Fruit fly (Drosophila melanogaster) whole organism: ENCODE data around the gene CG7611.
A peak's percentile ranks its signal among the peaks of the same experiment; 100 is the strongest.

Experiments used
- CG8478 ChIP-seq: fragments of >200 bp; optimal IDR thresholded peaks from 2 replicates; lab custom pipeline; 2018; ENCODE audit warnings: inconsistent platforms
- Dll ChIP-seq: fragments of >200 bp; optimal IDR thresholded peaks from 2 replicates; lab custom pipeline; 2017
- EcR ChIP-seq, 2 experiments: fragments of >200 bp; optimal IDR thresholded peaks; 2 replicates each; lab custom pipeline; 2017; ENCODE audit warnings: missing biosample characterization in 2 of 2, missing genetic modification characterization in 2 of 2, missing genetic modification reagents in 2 of 2
- pan ChIP-seq: fragments of >200 bp; optimal IDR thresholded peaks from 2 replicates; lab custom pipeline; 2017
- psq ChIP-seq: fragments of >200 bp; optimal IDR thresholded peaks from 2 replicates; lab custom pipeline; 2017
- usp ChIP-seq: fragments of >200 bp; optimal IDR thresholded peaks from 2 replicates; lab custom pipeline; 2017; ENCODE audit warnings: missing biosample characterization, missing genetic modification characterization, mixed read lengths

Gene CG7611

dm6 chr3L:21501928-21502327, 21.1 kb upstream of the CG7611 start:
- no peak for TF ChIP-seq CG8478 (lab: Kevin White, UChicago)
- TF ChIP-seq Dll (lab: Kevin White, UChicago), result no peak
- no peak for TF ChIP-seq pan (lab: Kevin White, UChicago)
- no peak for TF ChIP-seq EcR (GFP tag; optimal IDR thresholded peaks at IDR 0.05; lab: Kevin White, UChicago)
- TF ChIP-seq psq (lab: Kevin White, UChicago), result no peak
- TF ChIP-seq usp, result no peak

- no peak for TF ChIP-seq usp
- TF ChIP-seq pan (lab: Kevin White, UChicago), result no peak
- no peak for TF ChIP-seq CG8478 (lab: Kevin White, UChicago)
- no peak for TF ChIP-seq EcR (GFP tag; optimal IDR thresholded peaks at IDR 0.05; lab: Kevin White, UChicago)
- no peak for TF ChIP-seq Dll (lab: Kevin White, UChicago)
- TF ChIP-seq psq (lab: Kevin White, UChicago), result no peak
Observed at dm6 chr3L:21507354-21507928, 15.5 kb upstream of the CG7611 start, which contains the start of the genes Glg1 and M6. Glg1 (minus strand) TSS chr3L:21507538. M6 (plus strand) TSS chr3L:21507852.

- TF ChIP-seq pan (lab: Kevin White, UChicago), result peak; percentile 7
- TF ChIP-seq Dll (lab: Kevin White, UChicago), result no peak
Observed at dm6 chr3L:21507955-21508354, 15.0 kb upstream of the CG7611 start.

dm6 chr3L:21508621-21509020, 14.4 kb upstream of the CG7611 start:
- TF ChIP-seq EcR (GFP tag; optimal IDR thresholded peaks at IDR 0.05; lab: Kevin White, UChicago), result peak in 1 of 2 experiments; percentile 57
- TF ChIP-seq psq (lab: Kevin White, UChicago), result no peak
- no peak for TF ChIP-seq pan (lab: Kevin White, UChicago)

dm6 chr3L:21509488-21510122, 13.4 kb upstream of the CG7611 start:
- TF ChIP-seq Dll (lab: Kevin White, UChicago), result no peak
- TF ChIP-seq CG8478 (lab: Kevin White, UChicago), result no peak
- TF ChIP-seq pan (lab: Kevin White, UChicago), result no peak
- no peak for TF ChIP-seq EcR (GFP tag; optimal IDR thresholded peaks at IDR 0.05; lab: Kevin White, UChicago)
- TF ChIP-seq psq (lab: Kevin White, UChicago), result no peak
- TF ChIP-seq usp, result no peak

- TF ChIP-seq pan (lab: Kevin White, UChicago) (no peak), usp (no peak), Dll (lab: Kevin White, UChicago) (no peak), CG8478 (lab: Kevin White, UChicago) (no peak), psq (lab: Kevin White, UChicago) (no peak), EcR (GFP tag; optimal IDR thresholded peaks at IDR 0.05; lab: Kevin White, UChicago) (no peak)
Observed at dm6 chr3L:21515823-21516715, 6.9 kb upstream of the CG7611 start, which contains the start of the genes SAK and Cdk12. SAK (minus strand) TSS chr3L:21515887. Cdk12 (plus strand) TSS chr3L:21516306.

- TF ChIP-seq usp (no peak), EcR (GFP tag; optimal IDR thresholded peaks at IDR 0.05; lab: Kevin White, UChicago) (no peak), psq (lab: Kevin White, UChicago) (no peak), Dll (lab: Kevin White, UChicago) (no peak), pan (lab: Kevin White, UChicago) (no peak), CG8478 (lab: Kevin White, UChicago) (no peak)
Observed at dm6 chr3L:21516716-21517266, 6.2 kb upstream of the CG7611 start.

- TF ChIP-seq Dll (lab: Kevin White, UChicago), result no peak
- no peak for TF ChIP-seq pan (lab: Kevin White, UChicago)
- TF ChIP-seq CG8478 (lab: Kevin White, UChicago), result no peak
- no peak for TF ChIP-seq EcR (GFP tag; optimal IDR thresholded peaks at IDR 0.05; lab: Kevin White, UChicago)
- TF ChIP-seq psq (lab: Kevin White, UChicago), result no peak
- no peak for TF ChIP-seq usp
Observed at dm6 chr3L:21518345-21518744, 4.6 kb upstream of the CG7611 start.

dm6 chr3L:21524071-21524889, 1.3 kb downstream of the CG7611 start:
- TF ChIP-seq EcR (GFP tag; optimal IDR thresholded peaks at IDR 0.05; lab: Kevin White, UChicago) (no peak), usp (no peak), pan (lab: Kevin White, UChicago) (no peak), Dll (lab: Kevin White, UChicago) (no peak), psq (lab: Kevin White, UChicago) (no peak), CG8478 (lab: Kevin White, UChicago) (no peak)

- TF ChIP-seq usp, result no peak
- TF ChIP-seq EcR (GFP tag; optimal IDR thresholded peaks at IDR 0.05; lab: Kevin White, UChicago), result no peak
- TF ChIP-seq psq (lab: Kevin White, UChicago), result no peak
- TF ChIP-seq pan (lab: Kevin White, UChicago), result no peak
- TF ChIP-seq Dll (lab: Kevin White, UChicago), result no peak
- no peak for TF ChIP-seq CG8478 (lab: Kevin White, UChicago)
Observed at dm6 chr3L:21529108-21529507, 6.1 kb downstream of the CG7611 start, which contains the start of gene Arv1. Arv1 (minus strand) TSS chr3L:21529333.
